Worm (Caenorhabditis elegans) whole organism, L3 larva: Measurements from ENCODE around the gene F49E10.2.

Source experiments
- elt-3 ChIP-seq, 3 experiments: fragments of 150-350 bp in 1 of 3; sonication (generic microtip) in 2 of 3; optimal IDR thresholded peaks; 2 replicates in 2 of 3; 4 replicates in 1 of 3; lab custom pipeline; 2014 to 2017; ENCODE audit warnings: missing biosample characterization in 3 of 3, missing genetic modification characterization in 3 of 3
- nhr-12 ChIP-seq: fragments of 150-350 bp; optimal IDR thresholded peaks from 2 replicates; lab custom pipeline; 2014; ENCODE audit warnings: missing biosample characterization, missing genetic modification characterization
- nhr-23 ChIP-seq: fragments of 150-350 bp; optimal IDR thresholded peaks from 2 replicates; lab custom pipeline; 2014; ENCODE audit warnings: missing biosample characterization, missing genetic modification reagents, missing genetic modification characterization
- nhr-25 ChIP-seq: sonication (generic microtip); optimal IDR thresholded peaks from 2 replicates; lab custom pipeline; 2017; ENCODE audit warnings: missing biosample characterization, missing genetic modification characterization
- nhr-28 ChIP-seq: fragments of 150-350 bp; optimal IDR thresholded peaks from 2 replicates; lab custom pipeline; 2014; ENCODE audit warnings: missing biosample characterization, missing genetic modification characterization
- nhr-76 ChIP-seq: fragments of 150-350 bp; sonication (generic microtip); optimal IDR thresholded peaks from 5 replicates; lab custom pipeline; 2014; ENCODE audit warnings: missing biosample characterization, missing genetic modification characterization
- pqm-1 ChIP-seq: fragments of 150-350 bp; optimal IDR thresholded peaks from 2 replicates; lab custom pipeline; 2017; ENCODE audit warnings: missing biosample characterization, missing genetic modification characterization, inconsistent platforms
- sea-2 ChIP-seq: fragments of 150-350 bp; sonication (generic microtip); optimal IDR thresholded peaks from 4 replicates; lab custom pipeline; 2014; ENCODE audit warnings: missing biosample characterization, missing genetic modification reagents, missing genetic modification characterization
- zag-1 ChIP-seq: fragments of 150-350 bp; optimal IDR thresholded peaks from 2 replicates; lab custom pipeline; 2014; ENCODE audit warnings: missing biosample characterization, missing genetic modification characterization

DNA sequence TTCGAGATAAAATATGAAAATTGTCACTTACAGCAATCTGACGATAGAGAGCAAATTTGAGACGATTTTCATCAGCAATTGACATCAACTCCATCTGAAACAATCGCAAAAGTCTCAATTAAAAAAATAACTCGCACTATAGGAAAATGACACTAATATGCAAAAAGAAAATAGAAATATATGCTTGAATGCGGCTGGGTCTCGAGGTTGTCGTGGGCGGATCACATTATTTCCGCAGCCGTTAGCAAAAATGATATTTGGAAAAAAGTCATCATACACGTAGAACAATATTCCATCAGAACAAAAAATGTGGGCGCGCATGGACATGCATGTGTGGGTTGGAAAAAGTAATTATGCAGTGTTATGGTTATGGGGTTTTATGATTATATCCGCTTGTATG, 27.1 kb downstream of the F49E10.2 start, which contains the start of gene Y23B4A.1:
- TF ChIP-seq nhr-25 (no peak), nhr-28 (tag; lab: Kevin White, UChicago) (no peak), zag-1 (no peak), nhr-12 (tag; lab: Kevin White, UChicago) (no peak), sea-2 (GFP tag; lab: Kevin White, UChicago) (no peak), nhr-23 (tag; lab: Kevin White, UChicago) (no peak), elt-3 (tag; optimal IDR thresholded peaks at IDR 0.05; lab: Kevin White, UChicago) (no peak), nhr-76 (no peak), pqm-1 (tag; lab: Kevin White, UChicago) (no peak)
